Fruit fly (Drosophila melanogaster) whole organism, embryonic: ENCODE measurements around the gene bsf.

Source experiments
- CG11504 ChIP-seq: fragments of 200-800 bp; sonication (Bioruptor generic); optimal IDR thresholded peaks from 3 replicates; lab custom pipeline; 2019; ENCODE audit warnings: missing biosample characterization, mild to moderate bottlenecking, missing genetic modification characterization, moderate library complexity
- CG12391 ChIP-seq: fragments of 200-800 bp; sonication (Bioruptor generic); optimal IDR thresholded peaks from 3 replicates; lab custom pipeline; 2018; ENCODE audit warnings: missing biosample characterization, mild to moderate bottlenecking, missing genetic modification characterization, moderate library complexity
- CG14710 ChIP-seq: fragments of 200-800 bp; sonication (Bioruptor generic); optimal IDR thresholded peaks from 3 replicates; lab custom pipeline; 2019; ENCODE audit warnings: missing biosample characterization, mild to moderate bottlenecking, missing genetic modification characterization, moderate library complexity
- CG1603 ChIP-seq: fragments of 200-800 bp; sonication (Bioruptor generic); optimal IDR thresholded peaks from 2 replicates; lab custom pipeline; 2019; ENCODE audit warnings: missing biosample characterization, mild to moderate bottlenecking, missing genetic modification characterization, moderate library complexity
- CG1647 ChIP-seq: fragments of 200-800 bp; sonication (Bioruptor generic); optimal IDR thresholded peaks from 3 replicates; lab custom pipeline; 2016; ENCODE audit warnings: missing biosample characterization, missing genetic modification characterization
- CG17912 ChIP-seq: fragments of 200-800 bp; sonication (Bioruptor generic); optimal IDR thresholded peaks from 2 replicates; lab custom pipeline; 2018; ENCODE audit warnings: missing biosample characterization, mild to moderate bottlenecking, missing genetic modification characterization
- CG18619 ChIP-seq: fragments of 200-800 bp; sonication (Bioruptor generic); optimal IDR thresholded peaks from 3 replicates; lab custom pipeline; 2017; ENCODE audit warnings: missing biosample characterization, mild to moderate bottlenecking, missing genetic modification characterization
- CG2120 ChIP-seq: fragments of 200-800 bp; sonication (Bioruptor generic); optimal IDR thresholded peaks from 3 replicates; lab custom pipeline; 2016; ENCODE audit warnings: missing biosample characterization, missing genetic modification characterization
- CG2199 ChIP-seq: fragments of 200-800 bp; sonication (Bioruptor generic); IDR thresholded peaks from 3 replicates; pipeline ENCODE4 v1.3.6; 2022; ENCODE audit warnings: missing biosample characterization, missing genetic modification characterization
- CG31441 ChIP-seq: fragments of 200-800 bp; sonication (Bioruptor generic); IDR thresholded peaks from 2 replicates; pipeline ENCODE4 v1.3.6; 2022; ENCODE audit warnings: missing biosample characterization, missing genetic modification characterization
- CG32532 ChIP-seq: fragments of 200-800 bp; sonication (Bioruptor generic); IDR thresholded peaks from 2 replicates; pipeline ENCODE4 v1.3.6; 2022; ENCODE audit warnings: missing biosample characterization, missing genetic modification characterization
- CG42726 ChIP-seq: fragments of 200-800 bp; sonication (Bioruptor generic); IDR thresholded peaks from 2 replicates; pipeline ENCODE4 v1.3.6; 2022; ENCODE audit warnings: missing biosample characterization, missing genetic modification characterization; ENCODE audit not compliant: partially characterized antibody
- CG4424 ChIP-seq: fragments of 200-800 bp; sonication (Bioruptor generic); optimal IDR thresholded peaks from 3 replicates; lab custom pipeline; 2016; ENCODE audit warnings: missing biosample characterization, missing genetic modification characterization
- CG4854 ChIP-seq: fragments of 200-800 bp; sonication (Bioruptor generic); optimal IDR thresholded peaks from 2 replicates; lab custom pipeline; 2016; ENCODE audit warnings: missing biosample characterization, missing genetic modification characterization, inconsistent platforms
- CG7556 ChIP-seq: fragments of 200-800 bp; sonication (Bioruptor generic); optimal IDR thresholded peaks from 2 replicates; lab custom pipeline; 2017; ENCODE audit warnings: missing biosample characterization, mild to moderate bottlenecking, missing genetic modification characterization
- CG7963 ChIP-seq: fragments of 200-800 bp; sonication (Bioruptor generic); IDR thresholded peaks from 3 replicates; pipeline ENCODE4 v1.3.6; 2022; ENCODE audit warnings: missing biosample characterization, missing genetic modification characterization; ENCODE audit not compliant: partially characterized antibody
- CG8388 ChIP-seq: fragments of 200-800 bp; sonication (Bioruptor generic); optimal IDR thresholded peaks from 2 replicates; lab custom pipeline; 2019; ENCODE audit warnings: missing biosample characterization, mild to moderate bottlenecking, missing genetic modification characterization, moderate library complexity
- CHES-1-like ChIP-seq: fragments of 200-800 bp; sonication (Bioruptor generic); optimal IDR thresholded peaks from 2 replicates; lab custom pipeline; 2016; ENCODE audit warnings: missing biosample characterization, missing genetic modification characterization
- Hr51 ChIP-seq, 2 experiments: fragments of 200-800 bp; sonication (Bioruptor generic); optimal IDR thresholded peaks; 2 replicates in 1 of 2; 3 replicates in 1 of 2; lab custom pipeline; 2016 to 2018; ENCODE audit warnings: missing biosample characterization in 2 of 2, missing genetic modification characterization in 2 of 2, mild to moderate bottlenecking in 1 of 2, moderate library complexity in 1 of 2
- NC2β ChIP-seq: fragments of 200-800 bp; sonication (Bioruptor generic); optimal IDR thresholded peaks from 2 replicates; lab custom pipeline; 2016; ENCODE audit warnings: missing biosample characterization, missing genetic modification characterization
- Ptx1 ChIP-seq: fragments of 200-800 bp; sonication (Bioruptor generic); IDR thresholded peaks from 2 replicates; pipeline ENCODE4 v1.3.6; 2022; ENCODE audit warnings: missing biosample characterization, missing genetic modification characterization
- Vsx1 ChIP-seq: fragments of 200-800 bp; sonication (Bioruptor generic); optimal IDR thresholded peaks from 2 replicates; lab custom pipeline; 2017; ENCODE audit warnings: missing biosample characterization, mild to moderate bottlenecking, missing genetic modification characterization, missing genetic modification reagents
- YL-1 ChIP-seq: fragments of 200-800 bp; sonication (Bioruptor generic); optimal IDR thresholded peaks from 3 replicates; lab custom pipeline; 2017; ENCODE audit warnings: missing biosample characterization, mild to moderate bottlenecking, missing genetic modification characterization
- ab ChIP-seq: fragments of 200-800 bp; sonication (Bioruptor generic); optimal IDR thresholded peaks from 2 replicates; lab custom pipeline; 2016; ENCODE audit warnings: missing biosample characterization, missing genetic modification characterization
- ato ChIP-seq: fragments of 200-800 bp; sonication (Bioruptor generic); IDR thresholded peaks from 2 replicates; pipeline ENCODE4 v1.3.6; 2022; ENCODE audit warnings: missing biosample characterization, missing genetic modification characterization; ENCODE audit not compliant: partially characterized antibody
- croc ChIP-seq: fragments of 200-800 bp; sonication (Bioruptor generic); conservative IDR thresholded peaks from 3 replicates; pipeline ENCODE4 v1.3.6; 2022; ENCODE audit warnings: missing biosample characterization, missing genetic modification characterization
- crol ChIP-seq: fragments of 200-800 bp; sonication (Bioruptor generic); IDR thresholded peaks from 2 replicates; pipeline ENCODE4 v1.3.6; 2022; ENCODE audit warnings: missing biosample characterization, missing genetic modification characterization
- ems ChIP-seq: fragments of 200-800 bp; sonication (Bioruptor generic); optimal IDR thresholded peaks from 3 replicates; lab custom pipeline; 2016; ENCODE audit warnings: missing biosample characterization, missing genetic modification characterization
- fd3F ChIP-seq: fragments of 200-800 bp; sonication (Bioruptor generic); optimal IDR thresholded peaks from 2 replicates; lab custom pipeline; 2018; ENCODE audit warnings: missing biosample characterization, mild to moderate bottlenecking, missing genetic modification characterization, moderate library complexity
- fu2 ChIP-seq: fragments of 200-800 bp; sonication (Bioruptor generic); optimal IDR thresholded peaks from 2 replicates; lab custom pipeline; 2016; ENCODE audit warnings: missing biosample characterization, missing genetic modification characterization
- kah ChIP-seq: fragments of 200-800 bp; sonication (Bioruptor generic); optimal IDR thresholded peaks from 2 replicates; lab custom pipeline; 2018; ENCODE audit warnings: missing biosample characterization, mild to moderate bottlenecking, missing genetic modification characterization
- lab ChIP-seq: fragments of 200-800 bp; sonication (Bioruptor generic); optimal IDR thresholded peaks from 3 replicates; lab custom pipeline; 2017; ENCODE audit warnings: missing biosample characterization, missing genetic modification characterization, mild to moderate bottlenecking, moderate library complexity, missing genetic modification reagents
- nmo ChIP-seq: fragments of 200-800 bp; sonication (Bioruptor generic); optimal IDR thresholded peaks from 2 replicates; lab custom pipeline; 2018; ENCODE audit warnings: missing biosample characterization, mild to moderate bottlenecking, missing genetic modification characterization, moderate library complexity
- odd ChIP-seq: fragments of 200-800 bp; sonication (Bioruptor generic); optimal IDR thresholded peaks from 2 replicates; lab custom pipeline; 2017; ENCODE audit warnings: missing biosample characterization, mild to moderate bottlenecking, missing genetic modification characterization
- p53 ChIP-seq: fragments of 200-800 bp; sonication (Bioruptor generic); optimal IDR thresholded peaks from 2 replicates; lab custom pipeline; 2016; ENCODE audit warnings: missing biosample characterization, missing genetic modification characterization
- prd ChIP-seq, 3 experiments: fragments of >200 bp in 2 of 3; fragments of 200-800 bp in 1 of 3; sonication (Bioruptor generic) in 1 of 3; optimal IDR thresholded peaks in 2 of 3; IDR thresholded peaks in 1 of 3; 2 replicates in 2 of 3; 3 replicates in 1 of 3; pipeline versions ENCODE4 v1.3.6 to Lab custom; 2017 to 2022; ENCODE audit warnings: missing biosample characterization in 1 of 3, missing genetic modification characterization in 1 of 3
- sisA ChIP-seq: fragments of 200-800 bp; sonication (Bioruptor generic); IDR thresholded peaks from 2 replicates; pipeline ENCODE4 v1.3.6; 2022; ENCODE audit warnings: missing biosample characterization, missing genetic modification characterization
- sr ChIP-seq: fragments of 200-800 bp; sonication (Bioruptor generic); IDR thresholded peaks from 3 replicates; pipeline ENCODE4 v1.3.6; 2022; ENCODE audit warnings: missing biosample characterization, missing genetic modification characterization
- stc ChIP-seq: fragments of 200-800 bp; sonication (Bioruptor generic); IDR thresholded peaks from 2 replicates; pipeline ENCODE4 v1.3.6; 2022; ENCODE audit warnings: missing biosample characterization, missing genetic modification characterization
- stwl ChIP-seq: fragments of 200-800 bp; sonication (Bioruptor generic); optimal IDR thresholded peaks from 3 replicates; lab custom pipeline; 2018; ENCODE audit warnings: missing biosample characterization, mild to moderate bottlenecking, missing genetic modification characterization, moderate library complexity
- tgo ChIP-seq: fragments of 200-800 bp; sonication (Bioruptor generic); IDR thresholded peaks from 3 replicates; pipeline ENCODE4 v1.3.6; 2022; ENCODE audit warnings: missing biosample characterization, missing genetic modification characterization
- tin ChIP-seq: fragments of 200-800 bp; sonication (Bioruptor generic); optimal IDR thresholded peaks from 3 replicates; lab custom pipeline; 2016; ENCODE audit warnings: missing biosample characterization, missing genetic modification characterization
- tio ChIP-seq: fragments of 200-800 bp; sonication (Bioruptor generic); optimal IDR thresholded peaks from 2 replicates; lab custom pipeline; 2017; ENCODE audit warnings: missing biosample characterization, missing genetic modification characterization, inconsistent platforms
- vfl ChIP-seq: fragments of 200-800 bp; sonication (Bioruptor generic); optimal IDR thresholded peaks from 2 replicates; lab custom pipeline; 2016; ENCODE audit warnings: missing biosample characterization, missing genetic modification characterization
- wdn ChIP-seq: fragments of 200-800 bp; sonication (Bioruptor generic); IDR thresholded peaks from 2 replicates; pipeline ENCODE4 v1.3.6; 2022; ENCODE audit warnings: missing biosample characterization, missing genetic modification characterization
- zen2 ChIP-seq: fragments of 200-800 bp; sonication (Bioruptor generic); IDR thresholded peaks from 3 replicates; pipeline ENCODE4 v1.3.6; 2022; ENCODE audit warnings: missing biosample characterization, missing genetic modification characterization; ENCODE audit not compliant: partially characterized antibody

bsf gene

DNA sequence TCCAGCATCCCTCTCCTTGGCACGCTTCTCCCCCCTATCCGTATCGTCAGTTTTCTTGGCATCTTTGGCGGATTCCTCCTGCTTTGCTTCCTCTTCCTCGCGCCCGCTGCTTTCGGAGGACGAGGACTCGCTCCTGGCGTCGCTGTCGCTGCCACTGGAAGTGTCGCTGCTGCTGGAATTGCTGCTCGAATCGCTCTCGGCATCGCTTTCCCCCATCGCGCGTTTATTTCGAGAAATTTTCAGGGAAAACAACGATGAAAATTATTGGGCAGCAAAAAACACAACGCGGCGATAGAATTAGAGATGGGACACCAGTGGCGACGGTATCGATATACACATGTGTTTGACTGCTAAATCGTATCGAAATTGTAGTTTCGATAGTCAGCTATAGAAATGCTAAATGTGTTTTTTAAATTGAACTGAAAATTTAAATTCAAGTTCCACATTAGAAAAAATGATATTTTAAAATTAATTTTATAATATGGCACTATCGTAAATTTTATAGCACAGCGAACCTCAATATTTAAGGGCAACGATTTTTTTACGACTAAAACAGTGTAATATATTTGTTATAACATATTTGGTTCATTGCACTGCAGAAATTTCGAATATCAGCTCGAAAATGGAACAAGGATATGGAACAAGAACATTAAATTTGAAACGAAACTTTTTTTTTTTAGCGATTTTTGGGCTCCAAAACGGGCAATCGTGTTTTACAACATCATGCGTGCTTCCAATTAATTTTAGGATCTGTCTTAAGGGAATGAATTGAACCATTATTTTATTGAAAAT lies 5.6 kb downstream of the bsf start, which contains the start of gene ncm (continued):
- TF ChIP-seq tin (GFP tag; lab: Kevin White, UChicago) (no peak), sr (GFP tag; lab: Robert Waterston, UW) (no peak), croc (GFP tag; lab: Robert Waterston, UW) (no peak), CG1647 (no peak), wdn (GFP tag; lab: Robert Waterston, UW) (no peak), CG32532 (GFP tag; lab: Robert Waterston, UW) (no peak), CG4424 (peak; percentile 39), CG12391 (tag; lab: Kevin White, UChicago) (peak; percentile 56), zen2 (GFP tag; lab: Robert Waterston, UW) (peak; percentile 86), Hr51 (GFP tag; optimal IDR thresholded peaks at IDR 0.05; lab: Kevin White, UChicago) (no peak), CG11504 (no peak), CG31441 (GFP tag; lab: Robert Waterston, UW) (no peak), stc (GFP tag; lab: Robert Waterston, UW) (no peak), CG17912 (GFP tag; lab: Kevin White, UChicago) (no peak), nmo (GFP tag; lab: Kevin White, UChicago) (peak; percentile 42), CG2120 (GFP tag; lab: Kevin White, UChicago) (peak; percentile 25), fu2 (GFP tag; lab: Kevin White, UChicago) (no peak), sisA (GFP tag; lab: Robert Waterston, UW) (no peak), tgo (no peak), ab (GFP tag; lab: Kevin White, UChicago) (no peak), CG42726 (peak; percentile 71; the same call in 1 of the 2 replicates), CHES-1-like (GFP tag; lab: Kevin White, UChicago) (peak; percentile 23), fd3F (no peak), CG8388 (GFP tag; lab: Kevin White, UChicago) (no peak), lab (GFP tag; lab: Kevin White, UChicago) (no peak)

DNA sequence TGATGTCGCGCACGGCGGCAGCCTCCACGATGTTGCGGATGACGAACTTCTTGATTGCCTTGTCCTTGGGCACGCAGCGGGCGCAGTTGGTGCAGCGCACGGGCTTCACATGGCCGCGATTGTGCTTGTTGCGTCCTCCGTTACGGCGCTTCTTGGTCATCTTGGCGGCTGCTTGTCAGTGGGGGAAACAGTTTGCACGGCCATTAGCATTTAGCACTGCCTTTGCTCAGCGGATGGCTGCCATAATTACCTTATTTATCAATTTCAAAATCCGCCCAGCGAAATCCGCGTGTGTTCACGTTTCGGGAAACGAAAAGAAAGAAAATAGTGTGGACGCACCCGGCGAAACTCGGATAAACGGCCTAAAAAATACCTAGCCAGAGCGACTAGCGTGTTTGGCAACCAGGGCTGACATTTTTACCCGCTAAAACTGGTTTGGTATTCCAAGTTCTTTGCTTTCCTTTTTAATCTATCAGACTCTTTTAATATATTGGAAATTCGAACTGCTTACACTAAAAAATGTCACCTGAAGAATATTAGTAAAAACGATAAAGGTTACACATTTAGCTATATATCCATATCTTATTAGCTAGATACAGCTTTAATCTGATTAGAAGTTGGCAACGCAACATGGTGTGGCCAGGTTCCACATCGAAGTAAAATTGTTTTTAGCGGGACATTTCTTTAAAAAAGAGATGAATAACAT lies 11.3 kb downstream of the bsf start, which contains the start of gene RpS26:
RpS26 (minus strand) TSS at position 375 of the 706 bp plus-strand sequence.
- TF ChIP-seq ab (GFP tag; lab: Kevin White, UChicago) (no peak), vfl (GFP tag; lab: Kevin White, UChicago) (no peak), tio (no peak), CG7556 (GFP tag; lab: Kevin White, UChicago) (no peak), CG2199 (GFP tag; lab: Robert Waterston, UW) (no peak), YL-1 (GFP tag; lab: Kevin White, UChicago) (peak; percentile 77), CG7963 (no peak), ems (GFP tag; lab: Kevin White, UChicago) (peak; percentile 63), crol (GFP tag; lab: Robert Waterston, UW) (no peak), prd (optimal IDR thresholded peaks at IDR 0.05; lab: Kevin White, UChicago) (no peak), prd (GFP tag; IDR thresholded peaks at IDR 0.05; lab: Robert Waterston, UW) (peak; percentile 56; the same call in 2 of the 3 replicates), kah (no peak), CG32532 (GFP tag; lab: Robert Waterston, UW) (peak; percentile 61; the same call in 1 of the 2 replicates), Vsx1 (no peak), ato (GFP tag; lab: Robert Waterston, UW) (no peak), stwl (peak; percentile 65), p53 (GFP tag; lab: Kevin White, UChicago) (peak; percentile 52), NC2β (GFP tag; lab: Kevin White, UChicago) (peak; percentile 92), CG18619 (GFP tag; lab: Kevin White, UChicago) (peak; percentile 68), CG1603 (peak; percentile 44), odd (GFP tag; lab: Kevin White, UChicago) (no peak), CG4854 (peak; percentile 93), croc (GFP tag; lab: Robert Waterston, UW) (no peak), Ptx1 (GFP tag; lab: Robert Waterston, UW) (peak; percentile 45; the same call in 1 of the 2 replicates), fu2 (GFP tag; lab: Kevin White, UChicago) (peak; percentile 8), CG14710 (tag; lab: Kevin White, UChicago) (peak; percentile 66)
